Fruit fly (Drosophila melanogaster) whole organism, embryonic: ENCODE measurements around the gene Prx5.

ENCODE experiments used
- Adf1 ChIP-seq: fragments of 200-800 bp; sonication (Bioruptor generic); IDR thresholded peaks from 2 replicates; pipeline ENCODE4 v1.3.6; 2022; ENCODE audit warnings: missing biosample characterization, missing genetic modification characterization
- Antp ChIP-seq: fragments of 200-800 bp; sonication (Bioruptor generic); optimal IDR thresholded peaks from 3 replicates; lab custom pipeline; 2016; ENCODE audit warnings: missing biosample characterization, missing genetic modification characterization
- BtbVII ChIP-seq: fragments of 200-800 bp; sonication (Bioruptor generic); optimal IDR thresholded peaks from 3 replicates; lab custom pipeline; 2017; ENCODE audit warnings: missing biosample characterization, mild to moderate bottlenecking, missing genetic modification characterization
- CG10979 ChIP-seq: fragments of 200-800 bp; sonication (Bioruptor generic); optimal IDR thresholded peaks from 2 replicates; lab custom pipeline; 2018; ENCODE audit warnings: missing biosample characterization, mild to moderate bottlenecking, missing genetic modification characterization, moderate library complexity
- CG11085 ChIP-seq: fragments of 200-800 bp; sonication (Bioruptor generic); IDR thresholded peaks from 2 replicates; pipeline ENCODE4 v1.3.6; 2022; ENCODE audit warnings: missing biosample characterization, missing genetic modification characterization
- CG12299 ChIP-seq: fragments of 200-800 bp; sonication (Bioruptor generic); optimal IDR thresholded peaks from 2 replicates; lab custom pipeline; 2018; ENCODE audit warnings: missing biosample characterization, mild to moderate bottlenecking, missing genetic modification characterization
- CG12744 ChIP-seq: fragments of 200-800 bp; sonication (Bioruptor generic); optimal IDR thresholded peaks from 2 replicates; lab custom pipeline; 2016; ENCODE audit warnings: missing biosample characterization, missing genetic modification characterization
- CG12769 ChIP-seq: fragments of 200-800 bp; sonication (Bioruptor generic); optimal IDR thresholded peaks from 2 replicates; lab custom pipeline; 2019; ENCODE audit warnings: missing biosample characterization, mild to moderate bottlenecking, missing genetic modification characterization, moderate library complexity
- CG13424 ChIP-seq: fragments of 200-800 bp; sonication (Bioruptor generic); optimal IDR thresholded peaks from 2 replicates; lab custom pipeline; 2019; ENCODE audit warnings: missing biosample characterization, mild to moderate bottlenecking, missing genetic modification characterization, moderate library complexity
- CG17912 ChIP-seq: fragments of 200-800 bp; sonication (Bioruptor generic); optimal IDR thresholded peaks from 2 replicates; lab custom pipeline; 2018; ENCODE audit warnings: missing biosample characterization, mild to moderate bottlenecking, missing genetic modification characterization
- CG18262 ChIP-seq: fragments of 200-800 bp; optimal IDR thresholded peaks from 3 replicates; lab custom pipeline; 2019; ENCODE audit warnings: missing biosample characterization, mild to moderate bottlenecking, missing genetic modification characterization, moderate library complexity
- CG30020 ChIP-seq: fragments of 200-800 bp; optimal IDR thresholded peaks from 2 replicates; lab custom pipeline; 2019; ENCODE audit warnings: missing biosample characterization, mild to moderate bottlenecking, missing genetic modification characterization, moderate library complexity
- CG6813 ChIP-seq: fragments of 200-800 bp; sonication (Bioruptor generic); optimal IDR thresholded peaks from 2 replicates; lab custom pipeline; 2017; ENCODE audit warnings: missing biosample characterization, missing genetic modification characterization, mild to moderate bottlenecking, moderate library complexity, missing genetic modification reagents
- CG8924 ChIP-seq: fragments of 200-800 bp; optimal IDR thresholded peaks from 3 replicates; lab custom pipeline; 2019; ENCODE audit warnings: missing biosample characterization, mild to moderate bottlenecking, missing genetic modification characterization, moderate library complexity
- CG9932 ChIP-seq: fragments of 200-800 bp; sonication (Bioruptor generic); IDR thresholded peaks from 2 replicates; pipeline ENCODE4 v1.3.6; 2022; ENCODE audit warnings: missing biosample characterization, missing genetic modification characterization
- Chrac-16 ChIP-seq: fragments of 200-800 bp; sonication (Bioruptor generic); optimal IDR thresholded peaks from 3 replicates; lab custom pipeline; 2016; ENCODE audit warnings: missing biosample characterization, missing genetic modification characterization
- Dek ChIP-seq: fragments of 200-800 bp; sonication (Bioruptor generic); optimal IDR thresholded peaks from 3 replicates; lab custom pipeline; 2019; ENCODE audit warnings: missing biosample characterization, mild to moderate bottlenecking, missing genetic modification characterization, moderate library complexity
- Gsc ChIP-seq: fragments of 200-800 bp; sonication (Bioruptor generic); IDR thresholded peaks from 2 replicates; pipeline ENCODE4 v1.3.6; 2022; ENCODE audit warnings: missing biosample characterization, missing genetic modification characterization
- Lim3 ChIP-seq: fragments of 200-800 bp; sonication (Bioruptor generic); IDR thresholded peaks from 2 replicates; pipeline ENCODE4 v1.3.6; 2022; ENCODE audit warnings: missing biosample characterization, missing genetic modification characterization
- Mes4 ChIP-seq: fragments of 200-800 bp; sonication (Bioruptor generic); optimal IDR thresholded peaks from 2 replicates; lab custom pipeline; 2016; ENCODE audit warnings: missing biosample characterization, missing genetic modification characterization
- NC2β ChIP-seq: fragments of 200-800 bp; sonication (Bioruptor generic); optimal IDR thresholded peaks from 2 replicates; lab custom pipeline; 2016; ENCODE audit warnings: missing biosample characterization, missing genetic modification characterization
- Scr ChIP-seq: fragments of 200-800 bp; sonication (Bioruptor generic); IDR thresholded peaks from 2 replicates; pipeline ENCODE4 v1.3.6; 2022; ENCODE audit warnings: missing biosample characterization, missing genetic modification characterization; ENCODE audit not compliant: partially characterized antibody
- Sry-δ ChIP-seq: fragments of 200-800 bp; sonication (Bioruptor generic); optimal IDR thresholded peaks from 2 replicates; lab custom pipeline; 2016; ENCODE audit warnings: missing biosample characterization, missing genetic modification characterization
- TFAM ChIP-seq: fragments of 200-800 bp; sonication (Bioruptor generic); optimal IDR thresholded peaks from 2 replicates; lab custom pipeline; 2017; ENCODE audit warnings: missing biosample characterization, missing genetic modification characterization, inconsistent platforms
- Vsx1 ChIP-seq: fragments of 200-800 bp; sonication (Bioruptor generic); optimal IDR thresholded peaks from 2 replicates; lab custom pipeline; 2017; ENCODE audit warnings: missing biosample characterization, mild to moderate bottlenecking, missing genetic modification characterization, missing genetic modification reagents
- amos ChIP-seq: fragments of 200-800 bp; sonication (Bioruptor generic); IDR thresholded peaks from 2 replicates; pipeline ENCODE4 v1.3.6; 2022; ENCODE audit warnings: missing biosample characterization, missing genetic modification characterization; ENCODE audit not compliant: partially characterized antibody
- chif ChIP-seq, 2 experiments: fragments of 200-800 bp; sonication (Bioruptor generic); optimal IDR thresholded peaks; 3 replicates each; lab custom pipeline; 2016; ENCODE audit warnings: missing biosample characterization in 2 of 2, missing genetic modification characterization in 2 of 2
- chinmo ChIP-seq: fragments of 200-800 bp; sonication (Bioruptor generic); IDR thresholded peaks from 4 replicates; pipeline ENCODE4 v1.3.6; 2022; ENCODE audit warnings: missing biosample characterization, missing genetic modification characterization; ENCODE audit not compliant: partially characterized antibody
- dm ChIP-seq: fragments of 200-800 bp; sonication (Bioruptor generic); optimal IDR thresholded peaks from 3 replicates; lab custom pipeline; 2016; ENCODE audit warnings: missing biosample characterization, missing genetic modification characterization
- fru ChIP-seq: fragments of >200 bp; optimal IDR thresholded peaks from 2 replicates; lab custom pipeline; 2017
- gfzf ChIP-seq: fragments of 200-800 bp; sonication (Bioruptor generic); optimal IDR thresholded peaks from 2 replicates; lab custom pipeline; 2016; ENCODE audit warnings: missing biosample characterization, mild to moderate bottlenecking, missing genetic modification characterization, moderate library complexity
- gsb ChIP-seq: fragments of 200-800 bp; sonication (Bioruptor generic); IDR thresholded peaks from 2 replicates; pipeline ENCODE4 v1.3.6; 2022; ENCODE audit warnings: missing biosample characterization, missing genetic modification characterization
- gsb-n ChIP-seq: fragments of 200-800 bp; sonication (Bioruptor generic); optimal IDR thresholded peaks from 3 replicates; lab custom pipeline; 2018; ENCODE audit warnings: missing biosample characterization, mild to moderate bottlenecking, missing genetic modification characterization
- hb ChIP-seq: fragments of 200-800 bp; sonication (Bioruptor generic); IDR thresholded peaks from 3 replicates; pipeline ENCODE4 v1.3.6; 2022; ENCODE audit warnings: missing biosample characterization, missing genetic modification characterization; ENCODE audit not compliant: partially characterized antibody
- pan ChIP-seq, 4 experiments: fragments of >200 bp in 3 of 4; fragments of 200-800 bp in 1 of 4; sonication (Bioruptor generic) in 1 of 4; optimal IDR thresholded peaks in 3 of 4; IDR thresholded peaks in 1 of 4; 2 replicates each; pipeline versions ENCODE4 v1.3.6 to Lab custom; 2017 to 2022; ENCODE audit warnings: missing biosample characterization in 2 of 4, missing genetic modification characterization in 2 of 4, mixed read lengths in 1 of 4
- pfk ChIP-seq: fragments of 200-800 bp; sonication (Bioruptor generic); optimal IDR thresholded peaks from 2 replicates; lab custom pipeline; 2018; ENCODE audit warnings: missing biosample characterization, mild to moderate bottlenecking, missing genetic modification characterization, moderate library complexity
- pros ChIP-seq: fragments of 200-800 bp; sonication (Bioruptor generic); optimal IDR thresholded peaks from 3 replicates; lab custom pipeline; 2019; ENCODE audit warnings: missing biosample characterization, mild to moderate bottlenecking, missing genetic modification characterization, moderate library complexity
- psq ChIP-seq: fragments of 200-800 bp; sonication (Bioruptor generic); optimal IDR thresholded peaks from 2 replicates; lab custom pipeline; 2017; ENCODE audit warnings: missing biosample characterization, missing genetic modification characterization
- pzg ChIP-seq: fragments of 200-800 bp; sonication (Bioruptor generic); optimal IDR thresholded peaks from 3 replicates; lab custom pipeline; 2018; ENCODE audit warnings: missing biosample characterization, mild to moderate bottlenecking, missing genetic modification characterization, moderate library complexity
- salm ChIP-seq: fragments of 200-800 bp; sonication (Bioruptor generic); optimal IDR thresholded peaks from 2 replicates; lab custom pipeline; 2018; ENCODE audit warnings: missing biosample characterization, mild to moderate bottlenecking, missing genetic modification characterization
- schlank ChIP-seq: fragments of 200-800 bp; sonication (Bioruptor generic); optimal IDR thresholded peaks from 2 replicates; lab custom pipeline; 2018; ENCODE audit warnings: missing biosample characterization, mild to moderate bottlenecking, missing genetic modification characterization
- stc ChIP-seq: fragments of 200-800 bp; sonication (Bioruptor generic); IDR thresholded peaks from 2 replicates; pipeline ENCODE4 v1.3.6; 2022; ENCODE audit warnings: missing biosample characterization, missing genetic modification characterization
- tio ChIP-seq: fragments of 200-800 bp; sonication (Bioruptor generic); optimal IDR thresholded peaks from 2 replicates; lab custom pipeline; 2017; ENCODE audit warnings: missing biosample characterization, missing genetic modification characterization, inconsistent platforms
- tup ChIP-seq: fragments of 200-800 bp; sonication (Bioruptor generic); optimal IDR thresholded peaks from 2 replicates; lab custom pipeline; 2016; ENCODE audit warnings: missing biosample characterization, mild to moderate bottlenecking, missing genetic modification characterization, moderate library complexity
- unpg ChIP-seq: fragments of 200-800 bp; sonication (Bioruptor generic); optimal IDR thresholded peaks from 3 replicates; lab custom pipeline; 2018; ENCODE audit warnings: missing biosample characterization, mild to moderate bottlenecking, missing genetic modification characterization, moderate library complexity

Gene Prx5

DNA sequence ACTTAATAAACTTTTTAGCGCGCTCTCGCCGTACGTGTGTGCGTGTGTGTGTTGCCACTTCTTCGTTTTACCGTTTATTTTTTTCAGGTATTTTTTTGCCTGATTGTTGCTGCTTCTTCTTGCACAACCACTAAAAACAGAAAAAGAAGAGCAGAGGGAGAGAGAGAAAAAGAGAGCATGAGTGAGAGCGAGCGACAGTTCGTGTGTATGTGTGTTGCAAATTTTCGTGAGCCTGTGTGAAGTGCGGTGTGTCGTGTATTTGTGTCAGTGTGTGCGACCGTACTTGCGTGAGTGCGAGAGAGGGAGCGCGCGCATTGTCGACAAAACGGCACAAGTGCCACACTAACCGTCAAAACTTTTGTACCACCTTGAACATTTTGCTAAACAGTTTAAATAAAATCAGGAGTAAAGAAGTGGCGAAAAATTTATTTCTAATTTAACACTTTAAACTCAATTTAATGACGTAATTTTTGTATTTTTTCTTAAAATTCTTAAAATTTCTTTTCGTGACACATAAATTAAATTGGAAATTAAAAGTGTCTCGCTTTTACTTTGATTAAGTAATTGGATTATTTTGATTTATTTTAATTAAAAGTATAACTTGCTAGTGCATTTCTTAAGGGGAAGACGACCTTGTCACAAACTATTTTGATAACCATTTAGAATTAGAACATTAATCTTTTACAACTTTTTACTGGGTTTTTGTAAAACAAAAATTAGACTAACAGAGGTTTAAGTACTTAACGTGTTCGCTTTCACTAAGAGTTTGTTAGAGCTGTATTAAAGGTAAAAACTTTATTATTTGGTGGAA lies 30.1 kb upstream of the Prx5 start (continued):
- TF ChIP-seq CG12744 (GFP tag; lab: Kevin White, UChicago) = no peak
- no peak for TF ChIP-seq BtbVII (GFP tag; lab: Kevin White, UChicago)
- no peak for TF ChIP-seq Scr
- TF ChIP-seq amos (GFP tag; lab: Robert Waterston, UW) = no peak
- TF ChIP-seq CG30020 (tag; lab: Kevin White, UChicago) = peak; percentile 9
- peak; percentile 30 for TF ChIP-seq Chrac-16 (GFP tag; lab: Kevin White, UChicago)
- TF ChIP-seq chinmo (GFP tag; lab: Robert Waterston, UW) = no peak
- TF ChIP-seq gsb-n = peak; percentile 50
- peak; percentile 79 for TF ChIP-seq tio (GFP tag; lab: Kevin White, UChicago)
- TF ChIP-seq Lim3 (GFP tag; lab: Robert Waterston, UW) = no peak
- TF ChIP-seq Adf1 (GFP tag; lab: Robert Waterston, UW) = no peak
- TF ChIP-seq Mes4 (GFP tag; lab: Kevin White, UChicago) = no peak
- TF ChIP-seq Antp (GFP tag; lab: Kevin White, UChicago) = no peak
- no peak for TF ChIP-seq CG17912 (GFP tag; lab: Kevin White, UChicago)
- peak; percentile 3 for TF ChIP-seq pzg (GFP tag; lab: Kevin White, UChicago)
- TF ChIP-seq salm (tag; lab: Kevin White, UChicago) = no peak
- TF ChIP-seq CG13424 (tag; lab: Kevin White, UChicago) = peak; percentile 68
- no peak for TF ChIP-seq pfk (GFP tag; lab: Kevin White, UChicago)
- TF ChIP-seq schlank (tag; lab: Kevin White, UChicago) = no peak

DNA sequence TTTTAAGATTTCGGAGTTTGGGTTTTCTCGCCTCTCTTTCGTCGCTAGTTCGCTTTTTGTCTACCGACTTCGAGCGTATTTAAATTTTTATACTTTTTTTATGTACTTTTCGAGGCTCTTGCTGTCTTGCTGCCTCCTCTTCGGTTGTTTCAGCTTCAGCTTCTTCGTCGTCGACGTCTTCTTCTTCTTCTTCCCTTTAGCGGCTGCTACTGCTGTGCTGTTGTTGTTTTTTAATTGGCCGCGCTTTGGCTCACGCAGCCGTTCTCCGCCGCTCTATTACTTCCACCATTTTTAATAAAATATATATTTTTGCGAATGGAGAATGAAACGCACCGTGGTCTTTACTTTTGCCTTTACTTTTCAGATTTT lies 29.5 kb upstream of the Prx5 start:
- no peak for TF ChIP-seq unpg (GFP tag; lab: Kevin White, UChicago)
- TF ChIP-seq psq (GFP tag; lab: Kevin White, UChicago) = peak; percentile 70
- TF ChIP-seq Dek (tag; lab: Kevin White, UChicago) = peak; percentile 6
- TF ChIP-seq NC2β (GFP tag; lab: Kevin White, UChicago) = no peak
- no peak for TF ChIP-seq TFAM (GFP tag; lab: Kevin White, UChicago)
- no peak for TF ChIP-seq Sry-δ (GFP tag; lab: Kevin White, UChicago)
- no peak for TF ChIP-seq tup (GFP tag; lab: Kevin White, UChicago)
- TF ChIP-seq pros (GFP tag; lab: Kevin White, UChicago) = peak; percentile 88
- no peak for TF ChIP-seq stc (GFP tag; lab: Robert Waterston, UW)
- no peak for TF ChIP-seq Gsc (GFP tag; lab: Robert Waterston, UW)
- no peak for TF ChIP-seq Lim3 (GFP tag; lab: Robert Waterston, UW)
- TF ChIP-seq CG9932 (GFP tag; lab: Robert Waterston, UW) = no peak
- TF ChIP-seq dm = no peak
- TF ChIP-seq CG18262 (tag; lab: Kevin White, UChicago) = no peak
- no peak for TF ChIP-seq CG12299
- no peak for TF ChIP-seq pzg (GFP tag; lab: Kevin White, UChicago)
- no peak for TF ChIP-seq hb (GFP tag; lab: Robert Waterston, UW)
- no peak for TF ChIP-seq CG12769 (tag; lab: Kevin White, UChicago)
- TF ChIP-seq gfzf (GFP tag; lab: Kevin White, UChicago) = no peak
- no peak for TF ChIP-seq pan (optimal IDR thresholded peaks at IDR 0.05; lab: Kevin White, UChicago)
- no peak for TF ChIP-seq pan (GFP tag; optimal IDR thresholded peaks at IDR 0.05 in 1 of 2, IDR thresholded peaks at IDR 0.05 in 1 of 2)
- TF ChIP-seq CG6813 (GFP tag; lab: Kevin White, UChicago) = no peak
- TF ChIP-seq chif (GFP tag; optimal IDR thresholded peaks at IDR 0.05; lab: Kevin White, UChicago) = no peak
- no peak for TF ChIP-seq gsb (GFP tag; lab: Robert Waterston, UW)
- no peak for TF ChIP-seq CG10979 (tag; lab: Kevin White, UChicago)
- no peak for TF ChIP-seq CG8924 (tag; lab: Kevin White, UChicago)
- TF ChIP-seq Vsx1 (GFP tag; lab: Kevin White, UChicago) = peak; percentile 63
- no peak for TF ChIP-seq CG11085 (GFP tag; lab: Robert Waterston, UW)
- TF ChIP-seq fru (lab: Kevin White, UChicago) = no peak
